Fruit fly (Drosophila melanogaster) whole organism, embryonic: Measurements from ENCODE around the gene CG2059.
A peak's percentile ranks its signal among the peaks of the same experiment; 100 is the strongest.

Experiments
- Asciz ChIP-seq: fragments of 200-800 bp; sonication (Bioruptor generic); optimal IDR thresholded peaks from 2 replicates; lab custom pipeline; 2017; ENCODE audit warnings: missing biosample characterization, mild to moderate bottlenecking, missing genetic modification characterization, missing genetic modification reagents
- Bdp1 ChIP-seq: fragments of 200-800 bp; sonication (Bioruptor generic); optimal IDR thresholded peaks from 3 replicates; lab custom pipeline; 2016; ENCODE audit warnings: missing biosample characterization, missing genetic modification characterization
- CG11560 ChIP-seq: fragments of 200-800 bp; sonication (Bioruptor generic); IDR thresholded peaks from 3 replicates; pipeline ENCODE4 v1.3.6; 2022; ENCODE audit warnings: missing biosample characterization, missing genetic modification characterization
- CG12104 ChIP-seq: fragments of 200-800 bp; sonication (Bioruptor generic); optimal IDR thresholded peaks from 3 replicates; lab custom pipeline; 2016; ENCODE audit warnings: missing biosample characterization, missing genetic modification characterization
- CG12299 ChIP-seq: fragments of 200-800 bp; sonication (Bioruptor generic); optimal IDR thresholded peaks from 2 replicates; lab custom pipeline; 2018; ENCODE audit warnings: missing biosample characterization, mild to moderate bottlenecking, missing genetic modification characterization
- CG1233 ChIP-seq: fragments of 200-800 bp; sonication (Bioruptor generic); optimal IDR thresholded peaks from 4 replicates; lab custom pipeline; 2018; ENCODE audit warnings: missing biosample characterization, mild to moderate bottlenecking, missing genetic modification characterization
- CG14050 ChIP-seq: fragments of 200-800 bp; sonication (Bioruptor generic); IDR thresholded peaks from 3 replicates; pipeline ENCODE4 v1.3.6; 2022; ENCODE audit warnings: missing biosample characterization, missing genetic modification characterization
- CG14860 ChIP-seq: fragments of 200-800 bp; sonication (Bioruptor generic); IDR thresholded peaks from 3 replicates; pipeline ENCODE4 v1.3.6; 2022; ENCODE audit warnings: missing biosample characterization, missing genetic modification characterization; ENCODE audit not compliant: partially characterized antibody
- CG1647 ChIP-seq: fragments of 200-800 bp; sonication (Bioruptor generic); optimal IDR thresholded peaks from 3 replicates; lab custom pipeline; 2016; ENCODE audit warnings: missing biosample characterization, missing genetic modification characterization
- CG17328 ChIP-seq: fragments of 200-800 bp; sonication (Bioruptor generic); IDR thresholded peaks from 2 replicates; pipeline ENCODE4 v1.3.6; 2022; ENCODE audit warnings: missing biosample characterization, missing genetic modification characterization
- CG17829 ChIP-seq: fragments of 200-800 bp; optimal IDR thresholded peaks from 2 replicates; lab custom pipeline; 2019; ENCODE audit warnings: missing biosample characterization, mild to moderate bottlenecking, missing genetic modification characterization, moderate library complexity
- CG32767 ChIP-seq: fragments of 200-800 bp; sonication (Bioruptor generic); IDR thresholded peaks from 2 replicates; pipeline ENCODE4 v1.3.6; 2022; ENCODE audit warnings: missing biosample characterization, missing genetic modification characterization
- CG34224 ChIP-seq: fragments of 200-800 bp; sonication (Bioruptor generic); IDR thresholded peaks from 3 replicates; pipeline ENCODE4 v1.3.6; 2022; ENCODE audit warnings: missing biosample characterization, missing genetic modification characterization; ENCODE audit not compliant: partially characterized antibody
- CG3726 ChIP-seq: fragments of 200-800 bp; sonication (Bioruptor generic); IDR thresholded peaks from 3 replicates; pipeline ENCODE4, ENCODE4 v1.3.6; 2022; ENCODE audit warnings: missing biosample characterization, missing genetic modification characterization
- CG3838 ChIP-seq: fragments of 200-800 bp; sonication (Bioruptor generic); optimal IDR thresholded peaks from 3 replicates; lab custom pipeline; 2016; ENCODE audit warnings: missing biosample characterization, missing genetic modification characterization
- CG5180 ChIP-seq: fragments of 200-800 bp; sonication (Bioruptor generic); optimal IDR thresholded peaks from 3 replicates; lab custom pipeline; 2017; ENCODE audit warnings: missing biosample characterization, missing genetic modification characterization, mild to moderate bottlenecking, moderate library complexity, missing genetic modification reagents
- CG6683 ChIP-seq: fragments of 200-800 bp; sonication (Bioruptor generic); optimal IDR thresholded peaks from 2 replicates; lab custom pipeline; 2017; ENCODE audit warnings: missing biosample characterization, mild to moderate bottlenecking, missing genetic modification characterization, missing genetic modification reagents
- CG8281 ChIP-seq: fragments of 200-800 bp; sonication (Bioruptor generic); optimal IDR thresholded peaks from 2 replicates; lab custom pipeline; 2018; ENCODE audit warnings: missing biosample characterization, mild to moderate bottlenecking, missing genetic modification characterization, moderate library complexity
- CG8290 ChIP-seq, 3 experiments: fragments of 200-800 bp; sonication (Bioruptor generic); optimal IDR thresholded peaks; 2 replicates each; lab custom pipeline; 2016 to 2019; ENCODE audit warnings: missing biosample characterization in 3 of 3, missing genetic modification characterization in 3 of 3, mild to moderate bottlenecking in 2 of 3, moderate library complexity in 1 of 3
- CG9609 ChIP-seq: fragments of 200-800 bp; sonication (Bioruptor generic); optimal IDR thresholded peaks from 3 replicates; lab custom pipeline; 2016; ENCODE audit warnings: missing biosample characterization, missing genetic modification characterization
- CTCF ChIP-seq: fragments of 200-800 bp; sonication (Bioruptor generic); optimal IDR thresholded peaks from 2 replicates; lab custom pipeline; 2017; ENCODE audit warnings: missing biosample characterization, mild to moderate bottlenecking, missing genetic modification characterization, moderate library complexity
- Camta ChIP-seq: fragments of 200-800 bp; sonication (Bioruptor generic); optimal IDR thresholded peaks from 2 replicates; lab custom pipeline; 2016; ENCODE audit warnings: missing biosample characterization, missing genetic modification characterization
- Dek ChIP-seq: fragments of 200-800 bp; sonication (Bioruptor generic); optimal IDR thresholded peaks from 3 replicates; lab custom pipeline; 2019; ENCODE audit warnings: missing biosample characterization, mild to moderate bottlenecking, missing genetic modification characterization, moderate library complexity
- Dip3 ChIP-seq: fragments of 200-800 bp; sonication (Bioruptor generic); optimal IDR thresholded peaks from 3 replicates; lab custom pipeline; 2016; ENCODE audit warnings: missing biosample characterization, missing genetic modification characterization
- Dref ChIP-seq: fragments of 200-800 bp; sonication (Bioruptor generic); IDR thresholded peaks from 2 replicates; pipeline ENCODE4 v1.3.6; 2022; ENCODE audit warnings: missing biosample characterization, missing genetic modification characterization
- Eip74EF ChIP-seq, 2 experiments: fragments of 200-800 bp in 1 of 2; fragments of >200 bp in 1 of 2; sonication (Bioruptor generic) in 1 of 2; optimal IDR thresholded peaks; 2 replicates each; lab custom pipeline; 2017 to 2019; ENCODE audit warnings: missing biosample characterization in 2 of 2, missing genetic modification characterization in 2 of 2, mild to moderate bottlenecking in 1 of 2, moderate library complexity in 1 of 2
- HmgZ ChIP-seq: fragments of 200-800 bp; sonication (Bioruptor generic); optimal IDR thresholded peaks from 2 replicates; lab custom pipeline; 2018; ENCODE audit warnings: missing biosample characterization, mild to moderate bottlenecking, missing genetic modification characterization
- Lpt ChIP-seq: fragments of >200 bp; optimal IDR thresholded peaks from 2 replicates; lab custom pipeline; 2018; ENCODE audit warnings: missing biosample characterization, missing genetic modification characterization
- MESR4 ChIP-seq: fragments of 200-800 bp; sonication (Bioruptor generic); optimal IDR thresholded peaks from 2 replicates; lab custom pipeline; 2018; ENCODE audit warnings: missing biosample characterization, mild to moderate bottlenecking, missing genetic modification characterization, moderate library complexity
- Ssrp ChIP-seq: fragments of 200-800 bp; sonication (Bioruptor generic); optimal IDR thresholded peaks from 2 replicates; lab custom pipeline; 2018; ENCODE audit warnings: missing biosample characterization, mild to moderate bottlenecking, missing genetic modification characterization, moderate library complexity
- Trl ChIP-seq, 3 experiments: fragments of >200 bp in 2 of 3; fragments of 200-800 bp in 1 of 3; sonication (Bioruptor generic) in 1 of 3; optimal IDR thresholded peaks; 2 replicates in 1 of 3; 3 replicates in 2 of 3; lab custom pipeline; 2016 to 2017; ENCODE audit warnings: missing biosample characterization in 1 of 3, missing genetic modification characterization in 1 of 3
- fd96Cb ChIP-seq: fragments of 200-800 bp; sonication (Bioruptor generic); optimal IDR thresholded peaks from 2 replicates; lab custom pipeline; 2018; ENCODE audit warnings: missing biosample characterization, mild to moderate bottlenecking, missing genetic modification characterization, moderate library complexity
- gro ChIP-seq: fragments of 200-800 bp; sonication (Bioruptor generic); optimal IDR thresholded peaks from 2 replicates; lab custom pipeline; 2016; ENCODE audit warnings: missing biosample characterization, missing genetic modification characterization
- gsb ChIP-seq: fragments of 200-800 bp; sonication (Bioruptor generic); IDR thresholded peaks from 2 replicates; pipeline ENCODE4 v1.3.6; 2022; ENCODE audit warnings: missing biosample characterization, missing genetic modification characterization
- hbn ChIP-seq: fragments of 200-800 bp; sonication (Bioruptor generic); IDR thresholded peaks from 2 replicates; pipeline ENCODE4 v1.3.6; 2022; ENCODE audit warnings: missing biosample characterization, missing genetic modification characterization; ENCODE audit not compliant: partially characterized antibody
- inv ChIP-seq: fragments of 200-800 bp; sonication (Bioruptor generic); IDR thresholded peaks from 2 replicates; pipeline ENCODE4 v1.3.6; 2022; ENCODE audit warnings: missing biosample characterization, missing genetic modification characterization; ENCODE audit not compliant: partially characterized antibody
- lilli ChIP-seq: fragments of 200-800 bp; sonication (Bioruptor generic); optimal IDR thresholded peaks from 3 replicates; lab custom pipeline; 2016; ENCODE audit warnings: missing biosample characterization, missing genetic modification characterization
- mam ChIP-seq: fragments of 200-800 bp; sonication (Bioruptor generic); optimal IDR thresholded peaks from 3 replicates; lab custom pipeline; 2016; ENCODE audit warnings: missing biosample characterization, missing genetic modification characterization
- pho ChIP-seq: fragments of 200-800 bp; sonication (Bioruptor generic); optimal IDR thresholded peaks from 2 replicates; lab custom pipeline; 2016; ENCODE audit warnings: missing biosample characterization, missing genetic modification characterization
- pros ChIP-seq: fragments of 200-800 bp; sonication (Bioruptor generic); optimal IDR thresholded peaks from 3 replicates; lab custom pipeline; 2019; ENCODE audit warnings: missing biosample characterization, mild to moderate bottlenecking, missing genetic modification characterization, moderate library complexity
- psq ChIP-seq: fragments of 200-800 bp; sonication (Bioruptor generic); optimal IDR thresholded peaks from 2 replicates; lab custom pipeline; 2017; ENCODE audit warnings: missing biosample characterization, missing genetic modification characterization
- repo ChIP-seq: fragments of 200-800 bp; sonication (Bioruptor generic); optimal IDR thresholded peaks from 2 replicates; lab custom pipeline; 2016; ENCODE audit warnings: missing biosample characterization, missing genetic modification characterization
- seq ChIP-seq: fragments of 200-800 bp; sonication (Bioruptor generic); IDR thresholded peaks from 2 replicates; pipeline ENCODE4 v1.3.6; 2022; ENCODE audit warnings: missing biosample characterization, missing genetic modification characterization
- sob ChIP-seq: fragments of 200-800 bp; sonication (Bioruptor generic); IDR thresholded peaks from 2 replicates; pipeline ENCODE4 v1.3.6; 2022; ENCODE audit warnings: missing biosample characterization, missing genetic modification characterization
- tgo ChIP-seq: fragments of 200-800 bp; sonication (Bioruptor generic); IDR thresholded peaks from 3 replicates; pipeline ENCODE4 v1.3.6; 2022; ENCODE audit warnings: missing biosample characterization, missing genetic modification characterization
- vvl ChIP-seq: fragments of 200-800 bp; sonication (Bioruptor generic); IDR thresholded peaks from 2 replicates; pipeline ENCODE4 v1.3.6; 2022; ENCODE audit warnings: missing biosample characterization, missing genetic modification characterization
- wdn ChIP-seq: fragments of 200-800 bp; sonication (Bioruptor generic); IDR thresholded peaks from 2 replicates; pipeline ENCODE4 v1.3.6; 2022; ENCODE audit warnings: missing biosample characterization, missing genetic modification characterization
- wek ChIP-seq: fragments of 200-800 bp; sonication (Bioruptor generic); optimal IDR thresholded peaks from 3 replicates; lab custom pipeline; 2018; ENCODE audit warnings: missing biosample characterization, mild to moderate bottlenecking, missing genetic modification characterization, moderate library complexity

CG2059 gene

dm6 chrX:7317214-7318210 lies 31.4 kb downstream of the CG2059 start (continued):
- TF ChIP-seq CG5180 (GFP tag; lab: Kevin White, UChicago) (no peak), CG11560 (tag; lab: Robert Waterston, UW) (no peak), Trl (optimal IDR thresholded peaks at IDR 0.05; lab: Kevin White, UChicago) (peak in 1 of 2 experiments; percentile 4), Trl (GFP tag; optimal IDR thresholded peaks at IDR 0.05; lab: Kevin White, UChicago) (no peak), seq (GFP tag; lab: Robert Waterston, UW) (no peak), fd96Cb (no peak), CG34224 (GFP tag; lab: Robert Waterston, UW) (no peak), pros (GFP tag; lab: Kevin White, UChicago) (no peak), gsb (GFP tag; lab: Robert Waterston, UW) (no peak), hbn (GFP tag; lab: Robert Waterston, UW) (no peak), HmgZ (tag; lab: Kevin White, UChicago) (no peak), Eip74EF (GFP tag; optimal IDR thresholded peaks at IDR 0.05; lab: Kevin White, UChicago) (peak in 1 of 2 experiments; percentile 34), Dref (GFP tag; lab: Robert Waterston, UW) (no peak), CG17829 (tag; lab: Kevin White, UChicago) (no peak), CG17328 (no peak), Bdp1 (GFP tag; lab: Kevin White, UChicago) (no peak), CG3838 (no peak), Lpt (GFP tag; lab: Kevin White, UChicago) (no peak), CG6683 (no peak), CG3726 (no peak), wdn (GFP tag; lab: Robert Waterston, UW) (no peak), Camta (GFP tag; lab: Kevin White, UChicago) (no peak), CG9609 (no peak), Dip3 (no peak), CG12104 (no peak), pho (GFP tag; lab: Kevin White, UChicago) (no peak), CG8281 (tag; lab: Kevin White, UChicago) (no peak), CG1647 (GFP tag; lab: Kevin White, UChicago) (no peak), gro (no peak), wek (GFP tag; lab: Kevin White, UChicago) (peak; percentile 9), mam (GFP tag; lab: Kevin White, UChicago) (no peak), inv (no peak), psq (GFP tag; lab: Kevin White, UChicago) (no peak), CG14050 (GFP tag; lab: Robert Waterston, UW) (no peak), sob (GFP tag; lab: Robert Waterston, UW) (no peak), CG8290 (GFP tag; optimal IDR thresholded peaks at IDR 0.05; lab: Kevin White, UChicago) (peak; percentile 12), CG8290 (tag; optimal IDR thresholded peaks at IDR 0.05; lab: Kevin White, UChicago) (no peak), lilli (no peak), Ssrp (tag; lab: Kevin White, UChicago) (no peak), Asciz (GFP tag; lab: Kevin White, UChicago) (no peak), MESR4 (GFP tag; lab: Kevin White, UChicago) (no peak), tgo (GFP tag; lab: Robert Waterston, UW) (no peak), repo (GFP tag; lab: Kevin White, UChicago) (no peak), Dek (no peak), vvl (GFP tag; lab: Robert Waterston, UW) (peak; percentile 28; the same call in 1 of the 2 replicates), CG1233 (GFP tag; lab: Kevin White, UChicago) (no peak), CTCF (GFP tag; lab: Kevin White, UChicago) (no peak), CG12299 (no peak), CG32767 (GFP tag; lab: Robert Waterston, UW) (0 out of 2 replicates have a peak, but pooled peaks have one; percentile 13), CG14860 (GFP tag; lab: Robert Waterston, UW) (no peak)
